Fruit fly (Drosophila melanogaster) whole organism, embryonic: Measurements from ENCODE around the gene CG31381.

ENCODE experiments used
- Ada2b ChIP-seq: fragments of 200-800 bp; sonication (Bioruptor generic); IDR thresholded peaks from 2 replicates; pipeline ENCODE4 v1.3.6; 2022; ENCODE audit warnings: missing biosample characterization, missing genetic modification characterization
- CG10565 ChIP-seq: fragments of 200-800 bp; sonication (Bioruptor generic); optimal IDR thresholded peaks from 3 replicates; lab custom pipeline; 2016; ENCODE audit warnings: missing biosample characterization, mild to moderate bottlenecking, missing genetic modification characterization
- CG11456 ChIP-seq: fragments of 200-800 bp; sonication (Bioruptor generic); IDR thresholded peaks from 3 replicates; pipeline ENCODE4 v1.3.6; 2022; ENCODE audit warnings: missing biosample characterization, missing genetic modification characterization
- CG12659 ChIP-seq: fragments of 200-800 bp; sonication (Bioruptor generic); optimal IDR thresholded peaks from 3 replicates; lab custom pipeline; 2017; ENCODE audit warnings: mild to moderate bottlenecking, missing biosample characterization, missing genetic modification reagents, missing genetic modification characterization
- CG14441 ChIP-seq: fragments of 200-800 bp; sonication (Bioruptor generic); IDR thresholded peaks from 2 replicates; pipeline ENCODE4 v1.3.6; 2022; ENCODE audit warnings: missing biosample characterization, missing genetic modification characterization
- CG14667 ChIP-seq: fragments of 200-800 bp; sonication (Bioruptor generic); IDR thresholded peaks from 2 replicates; pipeline ENCODE4 v1.3.6; 2022; ENCODE audit warnings: missing biosample characterization, missing genetic modification characterization
- CG15269 ChIP-seq: fragments of 200-800 bp; sonication (Bioruptor generic); optimal IDR thresholded peaks from 2 replicates; lab custom pipeline; 2018; ENCODE audit warnings: missing biosample characterization, mild to moderate bottlenecking, missing genetic modification characterization, moderate library complexity
- CG15696 ChIP-seq: fragments of 200-800 bp; sonication (Bioruptor generic); optimal IDR thresholded peaks from 2 replicates; lab custom pipeline; 2019; ENCODE audit warnings: missing biosample characterization, mild to moderate bottlenecking, missing genetic modification characterization, moderate library complexity
- CG1603 ChIP-seq: fragments of 200-800 bp; sonication (Bioruptor generic); optimal IDR thresholded peaks from 2 replicates; lab custom pipeline; 2019; ENCODE audit warnings: missing biosample characterization, mild to moderate bottlenecking, missing genetic modification characterization, moderate library complexity
- CG17186 ChIP-seq: fragments of 200-800 bp; sonication (Bioruptor generic); optimal IDR thresholded peaks from 3 replicates; lab custom pipeline; 2017; ENCODE audit warnings: missing biosample characterization, missing genetic modification reagents, missing genetic modification characterization
- CG2120 ChIP-seq: fragments of 200-800 bp; sonication (Bioruptor generic); optimal IDR thresholded peaks from 3 replicates; lab custom pipeline; 2016; ENCODE audit warnings: missing biosample characterization, missing genetic modification characterization
- CG30431 ChIP-seq: fragments of 200-800 bp; sonication (Bioruptor generic); optimal IDR thresholded peaks from 2 replicates; lab custom pipeline; 2017; ENCODE audit warnings: missing biosample characterization, missing genetic modification characterization
- CG3163 ChIP-seq: fragments of 200-800 bp; sonication (Bioruptor generic); optimal IDR thresholded peaks from 3 replicates; lab custom pipeline; 2016; ENCODE audit warnings: missing biosample characterization, missing genetic modification characterization
- CG34224 ChIP-seq: fragments of 200-800 bp; sonication (Bioruptor generic); IDR thresholded peaks from 3 replicates; pipeline ENCODE4 v1.3.6; 2022; ENCODE audit warnings: missing biosample characterization, missing genetic modification characterization; ENCODE audit not compliant: partially characterized antibody
- CG3726 ChIP-seq: fragments of 200-800 bp; sonication (Bioruptor generic); IDR thresholded peaks from 3 replicates; pipeline ENCODE4, ENCODE4 v1.3.6; 2022; ENCODE audit warnings: missing biosample characterization, missing genetic modification characterization
- CG3847 ChIP-seq: fragments of 200-800 bp; sonication (Bioruptor generic); IDR thresholded peaks from 2 replicates; pipeline ENCODE4 v1.3.6; 2022; ENCODE audit warnings: missing biosample characterization, missing genetic modification characterization
- CG6683 ChIP-seq: fragments of 200-800 bp; sonication (Bioruptor generic); optimal IDR thresholded peaks from 2 replicates; lab custom pipeline; 2017; ENCODE audit warnings: missing biosample characterization, mild to moderate bottlenecking, missing genetic modification characterization, missing genetic modification reagents
- CG7372 ChIP-seq: fragments of 200-800 bp; sonication (Bioruptor generic); IDR thresholded peaks from 2 replicates; pipeline ENCODE4 v1.3.6; 2022; ENCODE audit warnings: missing biosample characterization, missing genetic modification characterization
- CG8944 ChIP-seq: fragments of 200-800 bp; sonication (Bioruptor generic); optimal IDR thresholded peaks from 3 replicates; lab custom pipeline; 2016; ENCODE audit warnings: missing biosample characterization, missing genetic modification characterization
- CG9215 ChIP-seq: fragments of 200-800 bp; sonication (Bioruptor generic); IDR thresholded peaks from 2 replicates; pipeline ENCODE4 v1.3.6; 2022; ENCODE audit warnings: missing biosample characterization, missing genetic modification characterization
- CkIIα-i1 ChIP-seq: fragments of 200-800 bp; sonication (Bioruptor generic); IDR thresholded peaks from 2 replicates; pipeline ENCODE4 v1.3.6; 2022; ENCODE audit warnings: missing biosample characterization, missing genetic modification characterization
- D19A ChIP-seq: fragments of 200-800 bp; optimal IDR thresholded peaks from 3 replicates; lab custom pipeline; 2019; ENCODE audit warnings: missing biosample characterization, mild to moderate bottlenecking, missing genetic modification characterization, moderate library complexity
- Eip74EF ChIP-seq, 2 experiments: fragments of 200-800 bp in 1 of 2; fragments of >200 bp in 1 of 2; sonication (Bioruptor generic) in 1 of 2; optimal IDR thresholded peaks; 2 replicates each; lab custom pipeline; 2017 to 2019; ENCODE audit warnings: missing biosample characterization in 2 of 2, missing genetic modification characterization in 2 of 2, mild to moderate bottlenecking in 1 of 2, moderate library complexity in 1 of 2
- Hmr ChIP-seq: fragments of 200-800 bp; sonication (Bioruptor generic); optimal IDR thresholded peaks from 3 replicates; lab custom pipeline; 2017; ENCODE audit warnings: mild to moderate bottlenecking, missing biosample characterization, missing genetic modification reagents, missing genetic modification characterization
- Lim3 ChIP-seq: fragments of 200-800 bp; sonication (Bioruptor generic); IDR thresholded peaks from 2 replicates; pipeline ENCODE4 v1.3.6; 2022; ENCODE audit warnings: missing biosample characterization, missing genetic modification characterization
- Rfx ChIP-seq: fragments of 200-800 bp; sonication (Bioruptor generic); IDR thresholded peaks from 2 replicates; pipeline ENCODE4 v1.3.6; 2022; ENCODE audit warnings: missing biosample characterization, missing genetic modification characterization
- Ssrp ChIP-seq: fragments of 200-800 bp; sonication (Bioruptor generic); optimal IDR thresholded peaks from 2 replicates; lab custom pipeline; 2018; ENCODE audit warnings: missing biosample characterization, mild to moderate bottlenecking, missing genetic modification characterization, moderate library complexity
- ash1 ChIP-seq: fragments of 200-800 bp; sonication (Bioruptor generic); optimal IDR thresholded peaks from 2 replicates; lab custom pipeline; 2018; ENCODE audit warnings: missing biosample characterization, mild to moderate bottlenecking, missing genetic modification characterization
- cad ChIP-seq: fragments of >200 bp; optimal IDR thresholded peaks from 2 replicates; lab custom pipeline; 2017; ENCODE audit warnings: missing biosample characterization, missing genetic modification characterization
- crp ChIP-seq, 2 experiments: fragments of 200-800 bp; sonication (Bioruptor generic); optimal IDR thresholded peaks; 2 replicates in 1 of 2; 3 replicates in 1 of 2; lab custom pipeline; 2017; ENCODE audit warnings: missing biosample characterization in 2 of 2, missing genetic modification characterization in 2 of 2, mild to moderate bottlenecking in 1 of 2, moderate library complexity in 1 of 2
- danr ChIP-seq: fragments of 200-800 bp; sonication (Bioruptor generic); IDR thresholded peaks from 2 replicates; pipeline ENCODE4 v1.3.6; 2022; ENCODE audit warnings: missing biosample characterization, missing genetic modification characterization
- ftz-f1 ChIP-seq: fragments of 200-800 bp; sonication (Bioruptor generic); optimal IDR thresholded peaks from 2 replicates; lab custom pipeline; 2016; ENCODE audit warnings: missing biosample characterization, missing genetic modification characterization
- gcm ChIP-seq: fragments of 200-800 bp; sonication (Bioruptor generic); optimal IDR thresholded peaks from 2 replicates; lab custom pipeline; 2019; ENCODE audit warnings: missing biosample characterization, mild to moderate bottlenecking, missing genetic modification characterization, moderate library complexity
- kay ChIP-seq: fragments of 200-800 bp; sonication (Bioruptor generic); optimal IDR thresholded peaks from 2 replicates; lab custom pipeline; 2016; ENCODE audit warnings: missing biosample characterization, missing genetic modification characterization
- lbe ChIP-seq: fragments of 200-800 bp; sonication (Bioruptor generic); optimal IDR thresholded peaks from 2 replicates; lab custom pipeline; 2016; ENCODE audit warnings: missing biosample characterization, mild to moderate bottlenecking, missing genetic modification characterization
- nerfin-2 ChIP-seq: fragments of 200-800 bp; sonication (Bioruptor generic); IDR thresholded peaks from 2 replicates; pipeline ENCODE4 v1.3.6; 2022; ENCODE audit warnings: missing biosample characterization, missing genetic modification characterization; ENCODE audit not compliant: partially characterized antibody
- pan ChIP-seq, 4 experiments: fragments of >200 bp in 3 of 4; fragments of 200-800 bp in 1 of 4; sonication (Bioruptor generic) in 1 of 4; optimal IDR thresholded peaks in 3 of 4; IDR thresholded peaks in 1 of 4; 2 replicates each; pipeline versions ENCODE4 v1.3.6 to Lab custom; 2017 to 2022; ENCODE audit warnings: missing biosample characterization in 2 of 4, missing genetic modification characterization in 2 of 4, mixed read lengths in 1 of 4
- pb ChIP-seq: fragments of 200-800 bp; sonication (Bioruptor generic); optimal IDR thresholded peaks from 3 replicates; lab custom pipeline; 2016; ENCODE audit warnings: missing biosample characterization, missing genetic modification characterization
- pho ChIP-seq: fragments of 200-800 bp; sonication (Bioruptor generic); optimal IDR thresholded peaks from 2 replicates; lab custom pipeline; 2016; ENCODE audit warnings: missing biosample characterization, missing genetic modification characterization
- ro ChIP-seq: fragments of 200-800 bp; sonication (Bioruptor generic); IDR thresholded peaks from 2 replicates; pipeline ENCODE4 v1.3.6; 2022; ENCODE audit warnings: missing biosample characterization, missing genetic modification characterization
- seq ChIP-seq: fragments of 200-800 bp; sonication (Bioruptor generic); IDR thresholded peaks from 2 replicates; pipeline ENCODE4 v1.3.6; 2022; ENCODE audit warnings: missing biosample characterization, missing genetic modification characterization
- shn ChIP-seq: fragments of 200-800 bp; sonication (Bioruptor generic); optimal IDR thresholded peaks from 3 replicates; lab custom pipeline; 2016; ENCODE audit warnings: missing biosample characterization, missing genetic modification characterization
- slbo ChIP-seq: fragments of 200-800 bp; sonication (Bioruptor generic); IDR thresholded peaks from 2 replicates; pipeline ENCODE4 v1.3.6; 2022; ENCODE audit warnings: missing biosample characterization, missing genetic modification characterization
- sna ChIP-seq: fragments of 200-800 bp; sonication (Bioruptor generic); IDR thresholded peaks from 2 replicates; pipeline ENCODE4 v1.3.6; 2022; ENCODE audit warnings: missing biosample characterization, missing genetic modification characterization; ENCODE audit not compliant: partially characterized antibody

Gene CG31381

DNA sequence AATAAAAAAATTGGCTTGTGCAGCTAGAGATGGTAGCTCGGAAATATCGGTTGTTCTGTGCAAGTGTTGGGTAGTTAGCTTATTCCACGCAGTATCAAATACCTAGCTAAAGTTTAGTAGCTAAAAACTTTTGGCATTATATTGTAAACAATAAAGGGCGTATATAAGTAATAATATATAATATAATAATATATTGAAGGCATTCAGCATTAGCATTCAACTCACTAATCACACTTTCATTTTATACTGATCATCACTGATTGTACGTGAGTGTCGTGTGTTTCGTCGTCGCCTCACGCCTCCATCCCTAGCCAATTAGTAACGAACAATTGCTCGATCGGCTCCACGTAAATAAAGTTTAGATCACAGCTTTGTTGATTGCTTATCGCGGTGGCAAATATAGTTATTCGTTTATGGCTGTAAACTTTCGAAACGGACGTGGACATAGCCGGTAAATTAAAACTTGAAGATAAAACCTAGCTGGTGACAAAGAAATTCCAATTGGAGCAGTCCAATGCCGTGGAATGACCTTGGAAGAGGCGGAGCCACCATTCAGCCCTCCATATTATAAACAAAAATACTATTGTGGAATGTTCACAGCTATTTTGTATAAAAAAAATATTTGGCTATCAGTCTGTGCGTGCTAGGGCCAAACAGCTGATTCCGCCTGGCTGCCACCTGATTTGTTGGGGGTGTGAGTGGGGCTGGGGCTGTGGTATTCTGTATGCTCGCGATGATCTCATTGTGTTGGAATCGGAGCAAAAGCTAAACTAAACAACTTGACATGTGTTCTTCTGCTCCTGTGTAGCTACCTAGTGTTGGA, 41.2 kb downstream of the CG31381 start, which contains the start of the genes PIG-S, sud1 and CG11168 (continued):
- TF ChIP-seq pho (GFP tag; lab: Kevin White, UChicago) (no peak), CG3847 (GFP tag; lab: Robert Waterston, UW) (peak; percentile 76), slbo (GFP tag; lab: Robert Waterston, UW) (peak; percentile 88), pb (no peak), Rfx (peak; percentile 79), pan (optimal IDR thresholded peaks at IDR 0.05; lab: Kevin White, UChicago) (no peak), pan (GFP tag; optimal IDR thresholded peaks at IDR 0.05 in 1 of 2, IDR thresholded peaks at IDR 0.05 in 1 of 2) (peak in 1 of 2 experiments; percentile 62), CG10565 (GFP tag; lab: Kevin White, UChicago) (no peak), Hmr (GFP tag; lab: Kevin White, UChicago) (no peak), CkIIα-i1 (no peak), Lim3 (no peak), danr (GFP tag; lab: Robert Waterston, UW) (no peak), ash1 (no peak), CG1603 (tag; lab: Kevin White, UChicago) (peak; percentile 29), ftz-f1 (GFP tag; lab: Kevin White, UChicago) (peak; percentile 93), CG8944 (GFP tag; lab: Kevin White, UChicago) (no peak), CG34224 (GFP tag; lab: Robert Waterston, UW) (peak; percentile 93), CG12659 (GFP tag; lab: Kevin White, UChicago) (peak; percentile 65), crp (GFP tag; optimal IDR thresholded peaks at IDR 0.05; lab: Kevin White, UChicago) (peak; percentile 26 to 76), CG3726 (peak; percentile 32; the same call in 1 of the 3 replicates), ro (peak; percentile 31; the same call in 1 of the 2 replicates), CG30431 (GFP tag; lab: Kevin White, UChicago) (peak; percentile 21), D19A (tag; lab: Kevin White, UChicago) (no peak), seq (0 out of 2 replicates have a peak, but pooled peaks have one; percentile 21), CG3163 (GFP tag; lab: Kevin White, UChicago) (no peak), CG14441 (GFP tag; lab: Robert Waterston, UW) (peak; percentile 63), shn (GFP tag; lab: Kevin White, UChicago) (no peak), CG14667 (GFP tag; lab: Robert Waterston, UW) (peak; percentile 59), sna (GFP tag; lab: Robert Waterston, UW) (peak; percentile 91), Ada2b (GFP tag; lab: Robert Waterston, UW) (peak; percentile 55; the same call in 1 of the 2 replicates), lbe (GFP tag; lab: Kevin White, UChicago) (no peak), CG7372 (GFP tag; lab: Robert Waterston, UW) (no peak), CG15269 (tag; lab: Kevin White, UChicago) (no peak), CG17186 (GFP tag; lab: Kevin White, UChicago) (no peak), CG9215 (GFP tag; lab: Robert Waterston, UW) (peak; percentile 69), CG6683 (GFP tag; lab: Kevin White, UChicago) (no peak), Ssrp (tag; lab: Kevin White, UChicago) (peak; percentile 64), CG11456 (GFP tag; lab: Robert Waterston, UW) (peak; percentile 72), Eip74EF (GFP tag; optimal IDR thresholded peaks at IDR 0.05; lab: Kevin White, UChicago) (no peak), cad (no peak), CG15696 (peak; percentile 63), CG2120 (GFP tag; lab: Kevin White, UChicago) (peak; percentile 48), nerfin-2 (GFP tag; lab: Robert Waterston, UW) (peak; percentile 81), kay (no peak), gcm (GFP tag; lab: Kevin White, UChicago) (no peak)
